Worm (Caenorhabditis elegans): ENCODE measurements around the gene C09E7.7.

DNA sequence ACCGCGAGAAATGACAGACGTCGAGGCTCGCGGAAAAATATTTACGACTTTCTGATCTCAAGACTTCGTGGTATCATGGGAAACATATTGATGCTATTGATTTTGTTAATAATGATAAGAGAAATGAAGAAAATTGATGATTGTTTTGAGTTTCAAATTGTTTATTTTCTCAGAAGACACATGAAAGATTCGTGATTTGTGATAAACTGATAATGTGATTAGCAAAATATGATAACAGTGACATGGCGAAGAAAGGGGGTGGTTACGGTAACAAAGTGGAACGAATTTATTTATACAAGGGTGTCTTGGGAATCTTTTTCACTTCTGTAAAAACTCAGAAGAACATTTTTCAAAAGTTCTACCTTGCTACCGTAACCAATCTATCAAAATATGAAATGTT lies 41.7 kb downstream of the C09E7.7 start:
- TF ChIP-seq Y67H2A.10 (GFP tag; conservative IDR thresholded peaks at IDR 0.05) = no peak
- no peak for TF ChIP-seq C17E4.6 (GFP tag; IDR thresholded peaks at IDR 0.05)
- no peak for TF ChIP-seq him-1 (tag; optimal IDR thresholded peaks at IDR 0.05)
- no peak for TF ChIP-seq chd-7 (tag; optimal IDR thresholded peaks at IDR 0.05)
- no peak for TF ChIP-seq pha-4 (tag; optimal IDR thresholded peaks at IDR 0.05)
- no peak for TF ChIP-seq Y95B8A.8 (GFP tag; IDR thresholded peaks at IDR 0.05)
